Worm (Caenorhabditis elegans): ENCODE data around the gene M01B2.12.

DNA sequence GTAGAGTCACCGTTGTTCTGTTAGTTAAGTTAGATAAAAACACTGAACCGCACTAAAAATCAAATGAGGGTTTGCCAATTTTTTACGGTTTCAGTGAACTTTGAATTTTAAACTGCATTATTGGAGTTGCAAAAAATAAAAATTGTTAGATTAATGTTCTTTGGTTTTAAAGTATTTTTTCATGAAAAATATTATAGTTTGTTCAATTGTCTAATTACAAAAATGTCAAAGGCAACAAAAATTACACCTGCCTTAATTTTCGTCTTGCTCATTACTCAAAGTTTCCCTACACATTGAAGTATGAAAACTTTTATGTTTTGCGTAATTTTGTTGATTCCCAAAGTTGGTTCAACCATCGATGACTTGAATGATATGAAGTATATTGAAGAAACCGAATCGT is 46.7 kb upstream of the M01B2.12 start, which contains the start of gene irld-62:
- TF ChIP-seq nhr-76 (tag; optimal IDR thresholded peaks at IDR 0.05) (no peak), nhr-28 (tag; optimal IDR thresholded peaks at IDR 0.05) (no peak), madf-9 (GFP tag; conservative IDR thresholded peaks at IDR 0.05) (no peak), egl-27 (tag; optimal IDR thresholded peaks at IDR 0.05) (no peak)

All from whole organism, L4 larva.